Worm (Caenorhabditis elegans) whole organism, L2 larva: Measurements from ENCODE around the gene nhr-35.

ENCODE experiments used
- elt-3 ChIP-seq: sonication (generic microtip); optimal IDR thresholded peaks from 2 replicates; lab custom pipeline; 2017; ENCODE audit warnings: missing biosample characterization, missing genetic modification characterization
- fos-1 ChIP-seq: fragments of 150-350 bp; optimal IDR thresholded peaks from 2 replicates; lab custom pipeline; 2014; ENCODE audit warnings: missing biosample characterization, missing genetic modification characterization
- nhr-237 ChIP-seq: fragments of 150-350 bp; optimal IDR thresholded peaks from 2 replicates; lab custom pipeline; 2014; ENCODE audit warnings: missing biosample characterization, missing genetic modification characterization

- no peak for TF ChIP-seq elt-3 (tag; lab: Kevin White, UChicago)
- TF ChIP-seq fos-1, result no peak
- no peak for TF ChIP-seq nhr-237 (tag; lab: Kevin White, UChicago)
Measured at ce11 chrX:4490400-4490799, 42.1 kb upstream of the nhr-35 start.
